Worm (Caenorhabditis elegans): Measurements from ENCODE around the gene vep-2.

vep-2 gene

DNA sequence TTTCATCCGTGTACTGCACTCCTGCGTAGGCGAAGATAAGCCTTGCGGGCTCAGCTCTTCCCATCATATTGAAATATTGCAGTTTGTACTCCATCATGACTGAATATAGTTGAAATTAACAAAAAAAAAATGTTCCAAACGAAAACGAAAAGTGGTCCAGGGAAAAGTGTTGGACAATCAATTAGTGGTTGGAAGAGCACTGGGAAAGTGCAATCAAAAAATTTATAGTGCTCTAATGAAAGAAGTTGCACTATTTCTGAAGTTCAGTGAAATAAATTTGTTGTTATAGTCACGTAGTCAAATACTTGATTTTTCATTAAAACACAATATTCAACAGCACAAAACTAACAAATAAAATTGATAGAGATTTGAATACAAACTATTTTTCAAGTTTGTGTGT lies 5.5 kb downstream of the vep-2 start, which contains the start of gene gst-11:
Gene gst-11, minus strand, starts transcription at position 101 of the 400 bp plus-strand sequence.
- TF ChIP-seq ceh-44 (GFP tag; IDR thresholded peaks at IDR 0.05) (no peak), unc-62 (GFP tag; optimal IDR thresholded peaks at IDR 0.05 in 1 of 2) (peak in 1 of 2 experiments; percentile 2), unc-62 (tag; optimal IDR thresholded peaks at IDR 0.05) (no peak)

- TF ChIP-seq saeg-2 (GFP tag; IDR thresholded peaks at IDR 0.05) (no peak), fos-1 (tag; optimal IDR thresholded peaks at IDR 0.05) (no peak), lsy-2 (tag; optimal IDR thresholded peaks at IDR 0.05) (no peak), Y48G9A.11 (GFP tag; IDR thresholded peaks at IDR 0.05) (no peak), ceh-82 (tag; optimal IDR thresholded peaks at IDR 0.05) (no peak), ceh-44 (GFP tag; IDR thresholded peaks at IDR 0.05) (no peak), egl-27 (tag; optimal IDR thresholded peaks at IDR 0.05) (no peak), jun-1 (tag; optimal IDR thresholded peaks at IDR 0.05) (no peak), arid-1 (GFP tag; conservative IDR thresholded peaks at IDR 0.05) (no peak), nhr-102 (tag; optimal IDR thresholded peaks at IDR 0.05) (no peak), duxl-1 (tag; optimal IDR thresholded peaks at IDR 0.05; ENCODE audit: poor library complexity) (no peak), nhr-6 (tag; optimal IDR thresholded peaks at IDR 0.05) (no peak), tag-97 (GFP tag; IDR thresholded peaks at IDR 0.05) (no peak)
These were observed 6.7 kb downstream of the vep-2 start for ce11 chrX:3634782-3635181.

- TF ChIP-seq unc-62 (GFP tag; optimal IDR thresholded peaks at IDR 0.05 in 1 of 2) (peak in 1 of 2 experiments; percentile 11), unc-62 (tag; optimal IDR thresholded peaks at IDR 0.05) (no peak), hlh-11 (tag; optimal IDR thresholded peaks at IDR 0.05) (no peak)
These were observed 16.7 kb downstream of the vep-2 start, which contains the start of gene tmem-24 for ce11 chrX:3644796-3645195. tmem-24 (minus strand) TSS chrX:3644896.

- TF ChIP-seq nhr-48 (tag; optimal IDR thresholded peaks at IDR 0.05), result no peak
- peak; percentile 19 for TF ChIP-seq hlh-11 (tag; optimal IDR thresholded peaks at IDR 0.05)
- peak in 1 of 2 experiments; percentile 69 for TF ChIP-seq daf-16 (GFP tag; optimal IDR thresholded peaks at IDR 0.05)
- no peak for TF ChIP-seq daf-16 (tag; optimal IDR thresholded peaks at IDR 0.05)
- no peak for TF ChIP-seq Y5F2A.4 (GFP tag; optimal IDR thresholded peaks at IDR 0.05)
These were observed 17.8 kb downstream of the vep-2 start for ce11 chrX:3645924-3646323.

- TF ChIP-seq mxl-3 (GFP tag; optimal IDR thresholded peaks at IDR 0.05), result peak; percentile 40
- TF ChIP-seq ctbp-1 (GFP tag; IDR thresholded peaks at IDR 0.05), result no peak
- TF ChIP-seq dpl-1 (GFP tag; optimal IDR thresholded peaks at IDR 0.05), result peak; percentile 14
- TF ChIP-seq unc-62 (GFP tag; optimal IDR thresholded peaks at IDR 0.05 in 1 of 2), result peak in 1 of 2 experiments; percentile 35
- TF ChIP-seq unc-62 (tag; optimal IDR thresholded peaks at IDR 0.05), result no peak
- TF ChIP-seq egl-43 (GFP tag; IDR thresholded peaks at IDR 0.05), result no peak
- TF ChIP-seq nhr-42 (GFP tag; IDR thresholded peaks at IDR 0.05), result no peak
- TF ChIP-seq dmd-9 (GFP tag; IDR thresholded peaks at IDR 0.05), result no peak
- TF ChIP-seq aha-1 (tag), result peak; percentile 9
- peak; percentile 68 for TF ChIP-seq hmg-1.1 (GFP tag; IDR thresholded peaks at IDR 0.05)
- peak; percentile 97 for TF ChIP-seq hlh-30 (tag; optimal IDR thresholded peaks at IDR 0.05; ENCODE audit: insufficient read depth)
- peak; percentile 41 for TF ChIP-seq nhr-28 (tag; optimal IDR thresholded peaks at IDR 0.05)
- peak; percentile 73 for TF ChIP-seq mes-2 (tag; optimal IDR thresholded peaks at IDR 0.05; ENCODE audit: poor library complexity, severe bottlenecking)
- no peak for TF ChIP-seq Y5F2A.4 (GFP tag; optimal IDR thresholded peaks at IDR 0.05)
- TF ChIP-seq F49E8.2 (tag; optimal IDR thresholded peaks at IDR 0.05; ENCODE audit: borderline replicate concordance), result no peak
- peak in 1 of 2 experiments; percentile 70 for TF ChIP-seq lsy-2 (tag; optimal IDR thresholded peaks at IDR 0.05)
- TF ChIP-seq nhr-48 (tag; optimal IDR thresholded peaks at IDR 0.05), result peak; percentile 29
- peak; percentile 77 for TF ChIP-seq mep-1 (tag; optimal IDR thresholded peaks at IDR 0.05)
- peak; percentile 56 for TF ChIP-seq dve-1 (tag; optimal IDR thresholded peaks at IDR 0.05; ENCODE audit: insufficient read depth)
- peak; percentile 33 to 88 for TF ChIP-seq mdl-1 (tag; optimal IDR thresholded peaks at IDR 0.05)
- TF ChIP-seq nhr-6 (tag; optimal IDR thresholded peaks at IDR 0.05), result peak; percentile 34
- peak; percentile 64 for TF ChIP-seq rbr-2 (tag; optimal IDR thresholded peaks at IDR 0.05)
- peak; percentile 25 for TF ChIP-seq nhr-25 (tag; optimal IDR thresholded peaks at IDR 0.05; ENCODE audit: borderline replicate concordance, insufficient read depth)
- peak; percentile 56 for TF ChIP-seq ztf-7 (tag; optimal IDR thresholded peaks at IDR 0.05)
- peak; percentile 55 for TF ChIP-seq dmd-6 (GFP tag; IDR thresholded peaks at IDR 0.05)
- no peak for TF ChIP-seq pha-4 (GFP tag; IDR thresholded peaks at IDR 0.05)
- no peak for TF ChIP-seq pha-4 (tag; optimal IDR thresholded peaks at IDR 0.05)
These were observed 22.1 kb downstream of the vep-2 start, which contains the start of the genes sax-1 and R11G1.2 for ce11 chrX:3650100-3650809. sax-1 (minus strand) TSS chrX:3650150. R11G1.2 (plus strand) TSS chrX:3650614.
